Fruit fly (Drosophila melanogaster) whole organism, embryonic: ENCODE measurements around the gene ebi.

Experiments
- CG10267 ChIP-seq: fragments of 200-800 bp; sonication (Bioruptor generic); optimal IDR thresholded peaks from 2 replicates; lab custom pipeline; 2018; ENCODE audit warnings: missing biosample characterization, mild to moderate bottlenecking, missing genetic modification characterization, moderate library complexity
- CG10959 ChIP-seq: fragments of 200-800 bp; sonication (Bioruptor generic); IDR thresholded peaks from 2 replicates; pipeline ENCODE4 v1.3.6; 2022; ENCODE audit warnings: missing biosample characterization, missing genetic modification characterization
- CG10979 ChIP-seq: fragments of 200-800 bp; sonication (Bioruptor generic); optimal IDR thresholded peaks from 2 replicates; lab custom pipeline; 2018; ENCODE audit warnings: missing biosample characterization, mild to moderate bottlenecking, missing genetic modification characterization, moderate library complexity
- CG12219 ChIP-seq: fragments of 200-800 bp; sonication (Bioruptor generic); optimal IDR thresholded peaks from 3 replicates; lab custom pipeline; 2018; ENCODE audit warnings: missing biosample characterization, mild to moderate bottlenecking, missing genetic modification characterization
- CG13624 ChIP-seq: fragments of 200-800 bp; sonication (Bioruptor generic); optimal IDR thresholded peaks from 2 replicates; lab custom pipeline; 2016; ENCODE audit warnings: missing biosample characterization, missing genetic modification characterization
- CG15011 ChIP-seq: fragments of 200-800 bp; sonication (Bioruptor generic); optimal IDR thresholded peaks from 3 replicates; lab custom pipeline; 2018; ENCODE audit warnings: missing biosample characterization, mild to moderate bottlenecking, missing genetic modification characterization
- CG16813 ChIP-seq: fragments of 200-800 bp; sonication (Bioruptor generic); IDR thresholded peaks from 3 replicates; pipeline ENCODE4 v1.3.6; 2022; ENCODE audit warnings: missing biosample characterization, missing genetic modification characterization; ENCODE audit not compliant: partially characterized antibody
- CG17612 ChIP-seq: fragments of 200-800 bp; sonication (Bioruptor generic); IDR thresholded peaks from 2 replicates; pipeline ENCODE4 v1.3.6; 2022; ENCODE audit warnings: missing biosample characterization, missing genetic modification characterization
- CG17802 ChIP-seq: fragments of 200-800 bp; sonication (Bioruptor generic); optimal IDR thresholded peaks from 2 replicates; lab custom pipeline; 2018; ENCODE audit warnings: missing biosample characterization, mild to moderate bottlenecking, missing genetic modification characterization, moderate library complexity
- CG1792 ChIP-seq: fragments of 200-800 bp; sonication (Bioruptor generic); optimal IDR thresholded peaks from 2 replicates; lab custom pipeline; 2016; ENCODE audit warnings: missing biosample characterization, missing genetic modification characterization
- CG2120 ChIP-seq: fragments of 200-800 bp; sonication (Bioruptor generic); optimal IDR thresholded peaks from 3 replicates; lab custom pipeline; 2016; ENCODE audit warnings: missing biosample characterization, missing genetic modification characterization
- CG2199 ChIP-seq: fragments of 200-800 bp; sonication (Bioruptor generic); IDR thresholded peaks from 3 replicates; pipeline ENCODE4 v1.3.6; 2022; ENCODE audit warnings: missing biosample characterization, missing genetic modification characterization
- CG32532 ChIP-seq: fragments of 200-800 bp; sonication (Bioruptor generic); IDR thresholded peaks from 2 replicates; pipeline ENCODE4 v1.3.6; 2022; ENCODE audit warnings: missing biosample characterization, missing genetic modification characterization
- CG32767 ChIP-seq: fragments of 200-800 bp; sonication (Bioruptor generic); IDR thresholded peaks from 2 replicates; pipeline ENCODE4 v1.3.6; 2022; ENCODE audit warnings: missing biosample characterization, missing genetic modification characterization
- CG33213 ChIP-seq: fragments of 200-800 bp; sonication (Bioruptor generic); optimal IDR thresholded peaks from 3 replicates; lab custom pipeline; 2016; ENCODE audit warnings: missing biosample characterization, missing genetic modification characterization
- CG3995 ChIP-seq: fragments of 200-800 bp; sonication (Bioruptor generic); optimal IDR thresholded peaks from 3 replicates; lab custom pipeline; 2016; ENCODE audit warnings: missing biosample characterization, missing genetic modification characterization
- CG4360 ChIP-seq: fragments of 200-800 bp; sonication (Bioruptor generic); IDR thresholded peaks from 2 replicates; pipeline ENCODE4 v1.3.6; 2022; ENCODE audit warnings: missing biosample characterization, missing genetic modification characterization
- CG4707 ChIP-seq: fragments of 200-800 bp; sonication (Bioruptor generic); optimal IDR thresholded peaks from 2 replicates; lab custom pipeline; 2018; ENCODE audit warnings: missing biosample characterization, mild to moderate bottlenecking, missing genetic modification characterization, moderate library complexity
- CG7357 ChIP-seq: fragments of 200-800 bp; sonication (Bioruptor generic); IDR thresholded peaks from 3 replicates; pipeline ENCODE4 v1.3.6; 2022; ENCODE audit warnings: missing biosample characterization, missing genetic modification characterization
- CG7987 ChIP-seq: fragments of 200-800 bp; sonication (Bioruptor generic); optimal IDR thresholded peaks from 2 replicates; lab custom pipeline; 2018; ENCODE audit warnings: missing biosample characterization, mild to moderate bottlenecking, missing genetic modification characterization, moderate library complexity
- CG9932 ChIP-seq: fragments of 200-800 bp; sonication (Bioruptor generic); IDR thresholded peaks from 2 replicates; pipeline ENCODE4 v1.3.6; 2022; ENCODE audit warnings: missing biosample characterization, missing genetic modification characterization
- Dad ChIP-seq: fragments of 200-800 bp; sonication (Bioruptor generic); optimal IDR thresholded peaks from 3 replicates; lab custom pipeline; 2016; ENCODE audit warnings: missing biosample characterization, missing genetic modification characterization
- Dfd ChIP-seq, 2 experiments: fragments of >200 bp; optimal IDR thresholded peaks; 2 replicates each; lab custom pipeline; 2017; ENCODE audit warnings: missing biosample characterization in 2 of 2, missing genetic modification characterization in 2 of 2
- Dip3 ChIP-seq: fragments of 200-800 bp; sonication (Bioruptor generic); optimal IDR thresholded peaks from 3 replicates; lab custom pipeline; 2016; ENCODE audit warnings: missing biosample characterization, missing genetic modification characterization
- Ets97D ChIP-seq: fragments of 200-800 bp; sonication (Bioruptor generic); optimal IDR thresholded peaks from 3 replicates; lab custom pipeline; 2016; ENCODE audit warnings: missing biosample characterization, missing genetic modification characterization
- H15 ChIP-seq: fragments of 200-800 bp; sonication (Bioruptor generic); IDR thresholded peaks from 3 replicates; pipeline ENCODE4 v1.3.6; 2022; ENCODE audit warnings: missing biosample characterization, missing genetic modification characterization
- Lpt ChIP-seq: fragments of >200 bp; optimal IDR thresholded peaks from 2 replicates; lab custom pipeline; 2018; ENCODE audit warnings: missing biosample characterization, missing genetic modification characterization
- MBD-R2 ChIP-seq: fragments of 200-800 bp; sonication (Bioruptor generic); IDR thresholded peaks from 2 replicates; pipeline ENCODE4 v1.3.6; 2022; ENCODE audit warnings: missing biosample characterization, missing genetic modification characterization
- MESR4 ChIP-seq: fragments of 200-800 bp; sonication (Bioruptor generic); optimal IDR thresholded peaks from 2 replicates; lab custom pipeline; 2018; ENCODE audit warnings: missing biosample characterization, mild to moderate bottlenecking, missing genetic modification characterization, moderate library complexity
- Med ChIP-seq: fragments of 200-800 bp; sonication (Bioruptor generic); peaks from one replicate; lab custom pipeline; 2016; ENCODE audit warnings: missing biosample characterization, missing genetic modification characterization, mild to moderate bottlenecking, inconsistent platforms, moderate library complexity
- Spps ChIP-seq: fragments of 200-800 bp; sonication (Bioruptor generic); optimal IDR thresholded peaks from 2 replicates; lab custom pipeline; 2018; ENCODE audit warnings: missing biosample characterization, mild to moderate bottlenecking, missing genetic modification characterization
- ara ChIP-seq: fragments of 200-800 bp; sonication (Bioruptor generic); IDR thresholded peaks from 2 replicates; pipeline ENCODE4 v1.3.6; 2022; ENCODE audit warnings: missing biosample characterization, missing genetic modification characterization
- bsh ChIP-seq, 2 experiments: fragments of 200-800 bp; sonication (Bioruptor generic); optimal IDR thresholded peaks; 2 replicates each; lab custom pipeline; 2017 to 2018; ENCODE audit warnings: mild to moderate bottlenecking in 2 of 2, missing biosample characterization in 2 of 2, missing genetic modification characterization in 2 of 2, moderate library complexity in 1 of 2
- chif ChIP-seq, 2 experiments: fragments of 200-800 bp; sonication (Bioruptor generic); optimal IDR thresholded peaks; 3 replicates each; lab custom pipeline; 2016; ENCODE audit warnings: missing biosample characterization in 2 of 2, missing genetic modification characterization in 2 of 2
- chinmo ChIP-seq: fragments of 200-800 bp; sonication (Bioruptor generic); IDR thresholded peaks from 4 replicates; pipeline ENCODE4 v1.3.6; 2022; ENCODE audit warnings: missing biosample characterization, missing genetic modification characterization; ENCODE audit not compliant: partially characterized antibody
- fd64A ChIP-seq: fragments of 200-800 bp; sonication (Bioruptor generic); optimal IDR thresholded peaks from 3 replicates; lab custom pipeline; 2018; ENCODE audit warnings: missing biosample characterization, mild to moderate bottlenecking, missing genetic modification characterization
- gt ChIP-seq: fragments of 200-800 bp; sonication (Bioruptor generic); IDR thresholded peaks from 2 replicates; pipeline ENCODE4 v1.3.6; 2022; ENCODE audit warnings: missing biosample characterization, missing genetic modification characterization
- kay ChIP-seq: fragments of 200-800 bp; sonication (Bioruptor generic); optimal IDR thresholded peaks from 2 replicates; lab custom pipeline; 2016; ENCODE audit warnings: missing biosample characterization, missing genetic modification characterization
- lmd ChIP-seq: fragments of 200-800 bp; sonication (Bioruptor generic); IDR thresholded peaks from 2 replicates; pipeline ENCODE4 v1.3.6; 2022; ENCODE audit warnings: missing biosample characterization, missing genetic modification characterization
- onecut ChIP-seq: fragments of 200-800 bp; sonication (Bioruptor generic); IDR thresholded peaks from 2 replicates; pipeline ENCODE4 v1.3.6; 2022; ENCODE audit warnings: missing biosample characterization, missing genetic modification characterization
- pfk ChIP-seq: fragments of 200-800 bp; sonication (Bioruptor generic); optimal IDR thresholded peaks from 2 replicates; lab custom pipeline; 2018; ENCODE audit warnings: missing biosample characterization, mild to moderate bottlenecking, missing genetic modification characterization, moderate library complexity
- sc ChIP-seq, 3 experiments: fragments of >200 bp in 2 of 3; fragments of 200-800 bp in 1 of 3; sonication (Bioruptor generic) in 1 of 3; optimal IDR thresholded peaks; 2 replicates in 2 of 3; 3 replicates in 1 of 3; lab custom pipeline; 2017; ENCODE audit warnings: mild to moderate bottlenecking in 1 of 3, missing biosample characterization in 1 of 3, missing genetic modification characterization in 1 of 3, missing genetic modification reagents in 1 of 3
- schlank ChIP-seq: fragments of 200-800 bp; sonication (Bioruptor generic); optimal IDR thresholded peaks from 2 replicates; lab custom pipeline; 2018; ENCODE audit warnings: missing biosample characterization, mild to moderate bottlenecking, missing genetic modification characterization
- scrt ChIP-seq: fragments of 200-800 bp; sonication (Bioruptor generic); optimal IDR thresholded peaks from 2 replicates; lab custom pipeline; 2018; ENCODE audit warnings: missing biosample characterization, mild to moderate bottlenecking, missing genetic modification characterization, moderate library complexity
- sim ChIP-seq: fragments of 200-800 bp; sonication (Bioruptor generic); IDR thresholded peaks from 2 replicates; pipeline ENCODE4 v1.3.6; 2022; ENCODE audit warnings: missing biosample characterization, missing genetic modification characterization
- sqz ChIP-seq: fragments of 200-800 bp; sonication (Bioruptor generic); optimal IDR thresholded peaks from 3 replicates; lab custom pipeline; 2018; ENCODE audit warnings: missing biosample characterization, mild to moderate bottlenecking, missing genetic modification characterization
- vvl ChIP-seq: fragments of 200-800 bp; sonication (Bioruptor generic); IDR thresholded peaks from 2 replicates; pipeline ENCODE4 v1.3.6; 2022; ENCODE audit warnings: missing biosample characterization, missing genetic modification characterization
- wdn ChIP-seq: fragments of 200-800 bp; sonication (Bioruptor generic); IDR thresholded peaks from 2 replicates; pipeline ENCODE4 v1.3.6; 2022; ENCODE audit warnings: missing biosample characterization, missing genetic modification characterization
- wek ChIP-seq: fragments of 200-800 bp; sonication (Bioruptor generic); optimal IDR thresholded peaks from 3 replicates; lab custom pipeline; 2018; ENCODE audit warnings: missing biosample characterization, mild to moderate bottlenecking, missing genetic modification characterization, moderate library complexity
- yki ChIP-seq: fragments of >200 bp; optimal IDR thresholded peaks from 3 replicates; lab custom pipeline; 2018

The ebi gene

dm6 chr2L:419620-420184, 4.8 kb downstream of the ebi start, which contains the start of the genes CG13690 and RpLP1 (continued):
- TF ChIP-seq schlank (tag; lab: Kevin White, UChicago) (peak; percentile 65), Dfd (GFP tag; optimal IDR thresholded peaks at IDR 0.05; lab: Kevin White, UChicago) (no peak), CG2120 (GFP tag; lab: Kevin White, UChicago) (peak; percentile 39), sim (peak; percentile 51; the same call in 1 of the 2 replicates), Lpt (no peak), wdn (GFP tag; lab: Robert Waterston, UW) (0 out of 2 replicates have a peak, but pooled peaks have one; percentile 4), CG17612 (GFP tag; lab: Robert Waterston, UW) (no peak; the same call in 1 of the 2 replicates), CG4707 (GFP tag; lab: Kevin White, UChicago) (peak; percentile 57), Dad (peak; percentile 58), CG7987 (GFP tag; lab: Kevin White, UChicago) (peak; percentile 92), MESR4 (GFP tag; lab: Kevin White, UChicago) (peak; percentile 99), bsh (GFP tag; optimal IDR thresholded peaks at IDR 0.05; lab: Kevin White, UChicago) (peak; percentile 35 to 47), yki (lab: Kevin White, UChicago) (no peak), sqz (GFP tag; lab: Kevin White, UChicago) (peak; percentile 90), CG13624 (peak; percentile 70), Spps (peak; percentile 54), MBD-R2 (GFP tag; lab: Robert Waterston, UW) (peak; percentile 8; the same call in 1 of the 2 replicates), chif (GFP tag; optimal IDR thresholded peaks at IDR 0.05; lab: Kevin White, UChicago) (peak; percentile 63 to 66), Med (GFP tag; lab: Kevin White, UChicago) (peak; percentile 96), scrt (GFP tag; lab: Kevin White, UChicago) (peak; percentile 81), fd64A (GFP tag; lab: Kevin White, UChicago) (peak; percentile 70), CG10979 (tag; lab: Kevin White, UChicago) (peak; percentile 66), CG4360 (peak; percentile 47; the same call in 1 of the 2 replicates), CG1792 (GFP tag; lab: Kevin White, UChicago) (peak; percentile 51), CG15011 (GFP tag; lab: Kevin White, UChicago) (peak; percentile 83), chinmo (GFP tag; lab: Robert Waterston, UW) (no peak), CG10267 (tag; lab: Kevin White, UChicago) (peak; percentile 86), ara (peak; percentile 53; the same call in 1 of the 2 replicates), CG9932 (GFP tag; lab: Robert Waterston, UW) (peak; percentile 49), pfk (GFP tag; lab: Kevin White, UChicago) (peak; percentile 58), CG33213 (GFP tag; lab: Kevin White, UChicago) (peak; percentile 87), CG7357 (GFP tag; lab: Robert Waterston, UW) (no peak), CG16813 (GFP tag; lab: Robert Waterston, UW) (no peak; the same call in 2 of the 3 replicates), Dip3 (GFP tag; lab: Kevin White, UChicago) (peak; percentile 56), lmd (no peak), CG10959 (GFP tag; lab: Robert Waterston, UW) (no peak), CG32767 (peak; percentile 56; the same call in 1 of the 2 replicates), CG12219 (GFP tag; lab: Kevin White, UChicago) (peak; percentile 77), sc (optimal IDR thresholded peaks at IDR 0.05; lab: Kevin White, UChicago) (no peak), sc (GFP tag; optimal IDR thresholded peaks at IDR 0.05; lab: Kevin White, UChicago) (peak; percentile 72), CG2199 (no peak), onecut (GFP tag; lab: Robert Waterston, UW) (peak; percentile 77), CG3995 (GFP tag; lab: Kevin White, UChicago) (peak; percentile 44), CG32532 (peak; percentile 72), H15 (GFP tag; lab: Robert Waterston, UW) (no peak), gt (GFP tag; lab: Robert Waterston, UW) (no peak), CG17802 (tag; lab: Kevin White, UChicago) (peak; percentile 9), kay (GFP tag; lab: Kevin White, UChicago) (peak; percentile 83), vvl (GFP tag; lab: Robert Waterston, UW) (peak; percentile 94), Ets97D (peak; percentile 99), wek (peak; percentile 82)
